Fruit fly (Drosophila melanogaster) whole organism, pupa: ENCODE measurements around the gene hng2.
A peak's percentile ranks its signal among the peaks of the same experiment; 100 is the strongest.

Experiments used
- CG12605 ChIP-seq: fragments of 200-800 bp; sonication (Bioruptor generic); IDR thresholded peaks from 2 replicates; pipeline ENCODE4 v1.3.6; 2022; ENCODE audit warnings: missing biosample characterization, missing genetic modification characterization
- Pif1A ChIP-seq: fragments of 200-800 bp; sonication (Bioruptor generic); optimal IDR thresholded peaks from 3 replicates; lab custom pipeline; 2016; ENCODE audit warnings: missing biosample characterization, missing genetic modification characterization

dm6 chr3R:8820428-8820912 lies 14.3 kb downstream of the hng2 start, which contains the start of gene aqz:
- peak; percentile 63 for TF ChIP-seq CG12605 (GFP tag; lab: Robert Waterston, UW)
- peak; percentile 32 for TF ChIP-seq Pif1A (GFP tag; lab: Kevin White, UChicago)
